Fruit fly (Drosophila melanogaster) whole organism, embryonic: ENCODE measurements around the gene CG45066.

Experiments used
- Bdp1 ChIP-seq: fragments of 200-800 bp; sonication (Bioruptor generic); optimal IDR thresholded peaks from 3 replicates; lab custom pipeline; 2016; ENCODE audit warnings: missing biosample characterization, missing genetic modification characterization
- C15 ChIP-seq: fragments of 200-800 bp; sonication (Bioruptor generic); IDR thresholded peaks from 3 replicates; pipeline ENCODE4 v1.3.6; 2022; ENCODE audit warnings: missing biosample characterization, missing genetic modification characterization
- CG10366 ChIP-seq: fragments of 200-800 bp; sonication (Bioruptor generic); IDR thresholded peaks from 2 replicates; pipeline ENCODE4 v1.3.6; 2022; ENCODE audit warnings: missing biosample characterization, missing genetic modification characterization
- CG11247 ChIP-seq: fragments of 200-800 bp; sonication (Bioruptor generic); IDR thresholded peaks from 2 replicates; pipeline ENCODE4 v1.3.6; 2022; ENCODE audit warnings: missing biosample characterization, missing genetic modification characterization
- CG12769 ChIP-seq: fragments of 200-800 bp; sonication (Bioruptor generic); optimal IDR thresholded peaks from 2 replicates; lab custom pipeline; 2019; ENCODE audit warnings: missing biosample characterization, mild to moderate bottlenecking, missing genetic modification characterization, moderate library complexity
- CG15011 ChIP-seq: fragments of 200-800 bp; sonication (Bioruptor generic); optimal IDR thresholded peaks from 3 replicates; lab custom pipeline; 2018; ENCODE audit warnings: missing biosample characterization, mild to moderate bottlenecking, missing genetic modification characterization
- CG16813 ChIP-seq: fragments of 200-800 bp; sonication (Bioruptor generic); IDR thresholded peaks from 3 replicates; pipeline ENCODE4 v1.3.6; 2022; ENCODE audit warnings: missing biosample characterization, missing genetic modification characterization; ENCODE audit not compliant: partially characterized antibody
- CG31224 ChIP-seq: fragments of 200-800 bp; sonication (Bioruptor generic); IDR thresholded peaks from 2 replicates; pipeline ENCODE4 v1.3.6; 2022; ENCODE audit warnings: missing biosample characterization, missing genetic modification characterization
- CG3281 ChIP-seq: fragments of 200-800 bp; sonication (Bioruptor generic); optimal IDR thresholded peaks from 3 replicates; lab custom pipeline; 2017; ENCODE audit warnings: missing biosample characterization, mild to moderate bottlenecking, missing genetic modification characterization
- CG7271 ChIP-seq: fragments of 200-800 bp; sonication (Bioruptor generic); optimal IDR thresholded peaks from 2 replicates; lab custom pipeline; 2018; ENCODE audit warnings: missing biosample characterization, mild to moderate bottlenecking, missing genetic modification characterization, moderate library complexity
- CG7786 ChIP-seq: fragments of 200-800 bp; sonication (Bioruptor generic); optimal IDR thresholded peaks from 2 replicates; lab custom pipeline; 2016; ENCODE audit warnings: missing biosample characterization, missing genetic modification characterization
- CG7839 ChIP-seq: fragments of 200-800 bp; sonication (Bioruptor generic); optimal IDR thresholded peaks from 3 replicates; lab custom pipeline; 2018; ENCODE audit warnings: missing biosample characterization, mild to moderate bottlenecking, missing genetic modification characterization, moderate library complexity
- CG8359 ChIP-seq: fragments of 200-800 bp; sonication (Bioruptor generic); optimal IDR thresholded peaks from 2 replicates; lab custom pipeline; 2017; ENCODE audit warnings: missing biosample characterization, mild to moderate bottlenecking, missing genetic modification characterization, borderline replicate concordance
- CG9215 ChIP-seq: fragments of 200-800 bp; sonication (Bioruptor generic); IDR thresholded peaks from 2 replicates; pipeline ENCODE4 v1.3.6; 2022; ENCODE audit warnings: missing biosample characterization, missing genetic modification characterization
- CHES-1-like ChIP-seq: fragments of 200-800 bp; sonication (Bioruptor generic); optimal IDR thresholded peaks from 2 replicates; lab custom pipeline; 2016; ENCODE audit warnings: missing biosample characterization, missing genetic modification characterization
- Dek ChIP-seq: fragments of 200-800 bp; sonication (Bioruptor generic); optimal IDR thresholded peaks from 3 replicates; lab custom pipeline; 2019; ENCODE audit warnings: missing biosample characterization, mild to moderate bottlenecking, missing genetic modification characterization, moderate library complexity
- Doc2 ChIP-seq: fragments of 200-800 bp; sonication (Bioruptor generic); IDR thresholded peaks from 2 replicates; pipeline ENCODE4 v1.3.6; 2022; ENCODE audit warnings: missing biosample characterization, missing genetic modification characterization
- Dp ChIP-seq: fragments of 200-800 bp; sonication (Bioruptor generic); optimal IDR thresholded peaks from 2 replicates; lab custom pipeline; 2018; ENCODE audit warnings: missing biosample characterization, mild to moderate bottlenecking, missing genetic modification characterization, moderate library complexity
- MBD-R2 ChIP-seq: fragments of 200-800 bp; sonication (Bioruptor generic); IDR thresholded peaks from 2 replicates; pipeline ENCODE4 v1.3.6; 2022; ENCODE audit warnings: missing biosample characterization, missing genetic modification characterization
- MTF-1 ChIP-seq: fragments of 200-800 bp; sonication (Bioruptor generic); optimal IDR thresholded peaks from 2 replicates; lab custom pipeline; 2018; ENCODE audit warnings: missing biosample characterization, mild to moderate bottlenecking, missing genetic modification characterization, borderline replicate concordance
- Max ChIP-seq: fragments of 200-800 bp; sonication (Bioruptor generic); optimal IDR thresholded peaks from 2 replicates; lab custom pipeline; 2016; ENCODE audit warnings: missing biosample characterization, mild to moderate bottlenecking, missing genetic modification characterization
- NK7.1 ChIP-seq: fragments of 200-800 bp; sonication (Bioruptor generic); optimal IDR thresholded peaks from 3 replicates; lab custom pipeline; 2016; ENCODE audit warnings: missing biosample characterization, missing genetic modification characterization
- Nf-YB ChIP-seq: fragments of 200-800 bp; sonication (Bioruptor generic); optimal IDR thresholded peaks from 3 replicates; lab custom pipeline; 2019; ENCODE audit warnings: missing biosample characterization, mild to moderate bottlenecking, missing genetic modification characterization, moderate library complexity
- Tbp ChIP-seq: fragments of >200 bp; optimal IDR thresholded peaks from 2 replicates; lab custom pipeline; 2018; ENCODE audit warnings: missing biosample characterization, missing genetic modification characterization
- aop ChIP-seq: fragments of 200-800 bp; sonication (Bioruptor generic); IDR thresholded peaks from 2 replicates; pipeline ENCODE4 v1.3.6; 2022; ENCODE audit warnings: missing biosample characterization, missing genetic modification characterization
- ap ChIP-seq: fragments of 200-800 bp; sonication (Bioruptor generic); IDR thresholded peaks from 2 replicates; pipeline ENCODE4 v1.3.6; 2022; ENCODE audit warnings: missing biosample characterization, missing genetic modification characterization
- br ChIP-seq: fragments of >200 bp; optimal IDR thresholded peaks from 2 replicates; lab custom pipeline; 2017
- cad ChIP-seq: fragments of >200 bp; optimal IDR thresholded peaks from 2 replicates; lab custom pipeline; 2017; ENCODE audit warnings: missing biosample characterization, missing genetic modification characterization
- caup ChIP-seq: fragments of 200-800 bp; sonication (Bioruptor generic); optimal IDR thresholded peaks from 3 replicates; lab custom pipeline; 2017; ENCODE audit warnings: missing biosample characterization, mild to moderate bottlenecking, missing genetic modification characterization, moderate library complexity; ENCODE audit not compliant: severe bottlenecking
- chm ChIP-seq: fragments of 200-800 bp; sonication (Bioruptor generic); IDR thresholded peaks from 2 replicates; pipeline ENCODE4 v1.3.6; 2022; ENCODE audit warnings: missing biosample characterization, missing genetic modification characterization
- cwo ChIP-seq: fragments of 200-800 bp; sonication (Bioruptor generic); optimal IDR thresholded peaks from 3 replicates; lab custom pipeline; 2017; ENCODE audit warnings: missing biosample characterization, missing genetic modification characterization, mild to moderate bottlenecking, moderate library complexity, missing genetic modification reagents
- dmrt11E ChIP-seq: fragments of 200-800 bp; sonication (Bioruptor generic); optimal IDR thresholded peaks from 3 replicates; lab custom pipeline; 2018; ENCODE audit warnings: missing biosample characterization, mild to moderate bottlenecking, missing genetic modification characterization, moderate library complexity
- dmrt99B ChIP-seq: fragments of 200-800 bp; sonication (Bioruptor generic); optimal IDR thresholded peaks from 2 replicates; lab custom pipeline; 2018; ENCODE audit warnings: missing biosample characterization, mild to moderate bottlenecking, missing genetic modification characterization, moderate library complexity
- gcm ChIP-seq: fragments of 200-800 bp; sonication (Bioruptor generic); optimal IDR thresholded peaks from 2 replicates; lab custom pipeline; 2019; ENCODE audit warnings: missing biosample characterization, mild to moderate bottlenecking, missing genetic modification characterization, moderate library complexity
- grau ChIP-seq: fragments of 200-800 bp; optimal IDR thresholded peaks from 3 replicates; lab custom pipeline; 2019; ENCODE audit warnings: missing biosample characterization, mild to moderate bottlenecking, missing genetic modification characterization, moderate library complexity
- gsb ChIP-seq: fragments of 200-800 bp; sonication (Bioruptor generic); IDR thresholded peaks from 2 replicates; pipeline ENCODE4 v1.3.6; 2022; ENCODE audit warnings: missing biosample characterization, missing genetic modification characterization
- jing ChIP-seq: fragments of 200-800 bp; sonication (Bioruptor generic); optimal IDR thresholded peaks from 2 replicates; lab custom pipeline; 2018; ENCODE audit warnings: missing biosample characterization, mild to moderate bottlenecking, missing genetic modification characterization
- kay ChIP-seq: fragments of 200-800 bp; sonication (Bioruptor generic); optimal IDR thresholded peaks from 2 replicates; lab custom pipeline; 2016; ENCODE audit warnings: missing biosample characterization, missing genetic modification characterization
- lbe ChIP-seq: fragments of 200-800 bp; sonication (Bioruptor generic); optimal IDR thresholded peaks from 2 replicates; lab custom pipeline; 2016; ENCODE audit warnings: missing biosample characterization, mild to moderate bottlenecking, missing genetic modification characterization
- maf-S ChIP-seq: fragments of 200-800 bp; sonication (Bioruptor generic); optimal IDR thresholded peaks from 2 replicates; lab custom pipeline; 2016; ENCODE audit warnings: missing biosample characterization, missing genetic modification characterization
- pnt ChIP-seq: fragments of 200-800 bp; sonication (Bioruptor generic); optimal IDR thresholded peaks from 3 replicates; lab custom pipeline; 2016; ENCODE audit warnings: missing biosample characterization, missing genetic modification characterization
- ro ChIP-seq: fragments of 200-800 bp; sonication (Bioruptor generic); IDR thresholded peaks from 2 replicates; pipeline ENCODE4 v1.3.6; 2022; ENCODE audit warnings: missing biosample characterization, missing genetic modification characterization
- run ChIP-seq: fragments of 200-800 bp; sonication (Bioruptor generic); optimal IDR thresholded peaks from 3 replicates; lab custom pipeline; 2018; ENCODE audit warnings: missing biosample characterization, mild to moderate bottlenecking, missing genetic modification characterization
- sens ChIP-seq: fragments of 200-800 bp; sonication (Bioruptor generic); peaks from one replicate; lab custom pipeline; 2016; ENCODE audit warnings: missing biosample characterization, missing genetic modification characterization
- sob ChIP-seq: fragments of 200-800 bp; sonication (Bioruptor generic); IDR thresholded peaks from 2 replicates; pipeline ENCODE4 v1.3.6; 2022; ENCODE audit warnings: missing biosample characterization, missing genetic modification characterization
- ssp ChIP-seq: fragments of 200-800 bp; sonication (Bioruptor generic); IDR thresholded peaks from 2 replicates; pipeline ENCODE4 v1.3.6; 2022; ENCODE audit warnings: missing biosample characterization, missing genetic modification characterization
- vfl ChIP-seq: fragments of 200-800 bp; sonication (Bioruptor generic); optimal IDR thresholded peaks from 2 replicates; lab custom pipeline; 2016; ENCODE audit warnings: missing biosample characterization, missing genetic modification characterization
- vvl ChIP-seq: fragments of 200-800 bp; sonication (Bioruptor generic); IDR thresholded peaks from 2 replicates; pipeline ENCODE4 v1.3.6; 2022; ENCODE audit warnings: missing biosample characterization, missing genetic modification characterization
- wor ChIP-seq: fragments of 200-800 bp; sonication (Bioruptor generic); IDR thresholded peaks from 2 replicates; pipeline ENCODE4 v1.3.6; 2022; ENCODE audit warnings: missing biosample characterization, missing genetic modification characterization
- z ChIP-seq: fragments of 200-800 bp; sonication (Bioruptor generic); IDR thresholded peaks from 3 replicates; pipeline ENCODE4 v1.3.6; 2022; ENCODE audit warnings: missing biosample characterization, missing genetic modification characterization

The CG45066 gene

dm6 chr3L:3078398-3079155 is 32.5 kb downstream of the CG45066 start (continued):
- TF ChIP-seq ap (GFP tag; lab: Robert Waterston, UW), result peak; percentile 35; the same call in 1 of the 2 replicates
- no peak for TF ChIP-seq vfl (GFP tag; lab: Kevin White, UChicago)
- TF ChIP-seq CG7839 (tag; lab: Kevin White, UChicago), result peak; percentile 62
- TF ChIP-seq Dek (tag; lab: Kevin White, UChicago), result peak; percentile 3
- peak; percentile 15 for TF ChIP-seq Nf-YB (GFP tag; lab: Kevin White, UChicago)
- no peak for TF ChIP-seq CG11247 (GFP tag; lab: Robert Waterston, UW)
- TF ChIP-seq CG9215 (GFP tag; lab: Robert Waterston, UW), result peak; percentile 27; the same call in 1 of the 2 replicates
- peak; percentile 58; the same call in 1 of the 2 replicates for TF ChIP-seq aop (GFP tag; lab: Robert Waterston, UW)
- TF ChIP-seq cwo (GFP tag; lab: Kevin White, UChicago), result peak; percentile 21
- TF ChIP-seq Tbp (GFP tag; lab: Kevin White, UChicago), result no peak
- no peak for TF ChIP-seq Doc2
- no peak for TF ChIP-seq pnt
- TF ChIP-seq jing (GFP tag; lab: Kevin White, UChicago), result no peak
- peak; percentile 87 for TF ChIP-seq grau
- peak; percentile 19; the same call in 1 of the 2 replicates for TF ChIP-seq MBD-R2
- no peak for TF ChIP-seq wor (GFP tag; lab: Robert Waterston, UW)
- no peak for TF ChIP-seq CG16813 (GFP tag; lab: Robert Waterston, UW)
- TF ChIP-seq z (GFP tag; lab: Robert Waterston, UW), result no peak
- TF ChIP-seq Dp (GFP tag; lab: Kevin White, UChicago), result no peak
- no peak for TF ChIP-seq kay (GFP tag; lab: Kevin White, UChicago)
- no peak for TF ChIP-seq chm (GFP tag; lab: Robert Waterston, UW)
- 0 out of 2 replicates have a peak, but pooled peaks have one; percentile 23 for TF ChIP-seq sob
- no peak for TF ChIP-seq gcm (GFP tag; lab: Kevin White, UChicago)
- TF ChIP-seq cad (GFP tag; lab: Kevin White, UChicago), result no peak
- TF ChIP-seq CG3281, result peak; percentile 55
- no peak for TF ChIP-seq br (lab: Kevin White, UChicago)
- TF ChIP-seq vvl (GFP tag; lab: Robert Waterston, UW), result peak; percentile 85
- TF ChIP-seq ro, result no peak
- TF ChIP-seq NK7.1 (GFP tag; lab: Kevin White, UChicago), result no peak
- no peak for TF ChIP-seq dmrt11E
- TF ChIP-seq CHES-1-like, result no peak
- TF ChIP-seq gsb (GFP tag; lab: Robert Waterston, UW), result no peak; the same call in 1 of the 2 replicates
- peak; percentile 16 for TF ChIP-seq MTF-1 (GFP tag; lab: Kevin White, UChicago)
- no peak for TF ChIP-seq run (tag; lab: Kevin White, UChicago)
- TF ChIP-seq CG15011, result peak; percentile 4
- TF ChIP-seq CG10366, result no peak
- no peak for TF ChIP-seq maf-S (GFP tag; lab: Kevin White, UChicago)
- TF ChIP-seq ssp (GFP tag; lab: Robert Waterston, UW), result no peak
- TF ChIP-seq lbe (GFP tag; lab: Kevin White, UChicago), result no peak
- no peak for TF ChIP-seq C15 (GFP tag; lab: Robert Waterston, UW)
- TF ChIP-seq sens (GFP tag; lab: Kevin White, UChicago), result peak; percentile 78
- TF ChIP-seq CG31224, result no peak; the same call in 1 of the 2 replicates
- no peak for TF ChIP-seq CG7786
- no peak for TF ChIP-seq Max (GFP tag; lab: Kevin White, UChicago)
- TF ChIP-seq caup, result peak; percentile 59
- peak; percentile 69 for TF ChIP-seq CG12769 (tag; lab: Kevin White, UChicago)
- TF ChIP-seq CG7271, result no peak
- TF ChIP-seq dmrt99B, result peak; percentile 43
- TF ChIP-seq CG8359 (GFP tag; lab: Kevin White, UChicago), result no peak
- TF ChIP-seq Bdp1 (GFP tag; lab: Kevin White, UChicago), result no peak
